Fruit fly (Drosophila melanogaster) whole organism, pupa: ENCODE measurements around the gene eya.

Experiments used
- CG10348 ChIP-seq: fragments of 200-800 bp; sonication (Bioruptor generic); IDR thresholded peaks from 2 replicates; pipeline ENCODE4 v1.3.6; 2022; ENCODE audit warnings: missing biosample characterization, missing genetic modification characterization
- CG12605 ChIP-seq: fragments of 200-800 bp; sonication (Bioruptor generic); IDR thresholded peaks from 2 replicates; pipeline ENCODE4 v1.3.6; 2022; ENCODE audit warnings: missing biosample characterization, missing genetic modification characterization
- CG13204 ChIP-seq: fragments of 200-800 bp; sonication (Bioruptor generic); optimal IDR thresholded peaks from 2 replicates; lab custom pipeline; 2018; ENCODE audit warnings: missing biosample characterization, mild to moderate bottlenecking, missing genetic modification characterization, moderate library complexity
- CG14655 ChIP-seq: fragments of 200-800 bp; sonication (Bioruptor generic); optimal IDR thresholded peaks from 3 replicates; lab custom pipeline; 2017; ENCODE audit warnings: mild to moderate bottlenecking, missing biosample characterization, missing genetic modification reagents, missing genetic modification characterization
- CG15710 ChIP-seq: fragments of 200-800 bp; sonication (Bioruptor generic); optimal IDR thresholded peaks from 2 replicates; lab custom pipeline; 2018; ENCODE audit warnings: missing biosample characterization, mild to moderate bottlenecking, missing genetic modification characterization, moderate library complexity
- CG17806 ChIP-seq: fragments of 200-800 bp; sonication (Bioruptor generic); optimal IDR thresholded peaks from 2 replicates; lab custom pipeline; 2018; ENCODE audit warnings: missing biosample characterization, mild to moderate bottlenecking, missing genetic modification characterization, moderate library complexity
- CG32121 ChIP-seq: fragments of 200-800 bp; sonication (Bioruptor generic); IDR thresholded peaks from 2 replicates; pipeline ENCODE4 v1.3.6; 2022; ENCODE audit warnings: missing biosample characterization, missing genetic modification characterization
- CG34367 ChIP-seq: fragments of 200-800 bp; sonication (Bioruptor generic); optimal IDR thresholded peaks from 2 replicates; lab custom pipeline; 2018; ENCODE audit warnings: missing biosample characterization, mild to moderate bottlenecking, missing genetic modification characterization
- CG4496 ChIP-seq: fragments of 200-800 bp; sonication (Bioruptor generic); IDR thresholded peaks from 3 replicates; pipeline ENCODE4 v1.3.6; 2022; ENCODE audit warnings: missing biosample characterization, missing genetic modification characterization
- CG8159 ChIP-seq: fragments of 200-800 bp; sonication (Bioruptor generic); optimal IDR thresholded peaks from 3 replicates; lab custom pipeline; 2018; ENCODE audit warnings: missing biosample characterization, mild to moderate bottlenecking, missing genetic modification characterization, moderate library complexity
- CG8301 ChIP-seq: fragments of 200-800 bp; sonication (Bioruptor generic); optimal IDR thresholded peaks from 2 replicates; lab custom pipeline; 2018; ENCODE audit warnings: missing biosample characterization, mild to moderate bottlenecking, missing genetic modification characterization
- CG9948 ChIP-seq: fragments of 200-800 bp; sonication (Bioruptor generic); optimal IDR thresholded peaks from 2 replicates; lab custom pipeline; 2018; ENCODE audit warnings: missing biosample characterization, mild to moderate bottlenecking, missing genetic modification characterization, moderate library complexity
- D1 ChIP-seq: fragments of 200-800 bp; sonication (Bioruptor generic); optimal IDR thresholded peaks from 2 replicates; lab custom pipeline; 2018; ENCODE audit warnings: missing biosample characterization, mild to moderate bottlenecking, missing genetic modification characterization, moderate library complexity
- EcR ChIP-seq: fragments of 200-800 bp; sonication (Bioruptor generic); optimal IDR thresholded peaks from 3 replicates; lab custom pipeline; 2019; ENCODE audit warnings: missing biosample characterization, missing genetic modification characterization, mild to moderate bottlenecking, moderate library complexity, missing genetic modification reagents
- Ets98B ChIP-seq: fragments of 200-800 bp; sonication (Bioruptor generic); IDR thresholded peaks from 2 replicates; pipeline ENCODE4 v1.3.6; 2022; ENCODE audit warnings: missing biosample characterization, missing genetic modification characterization
- Pif1A ChIP-seq: fragments of 200-800 bp; sonication (Bioruptor generic); optimal IDR thresholded peaks from 3 replicates; lab custom pipeline; 2016; ENCODE audit warnings: missing biosample characterization, missing genetic modification characterization
- Pif1B ChIP-seq: fragments of 200-800 bp; sonication (Bioruptor generic); optimal IDR thresholded peaks from 3 replicates; lab custom pipeline; 2016; ENCODE audit warnings: missing biosample characterization, missing genetic modification characterization
- Snoo ChIP-seq: fragments of 200-800 bp; sonication (Bioruptor generic); optimal IDR thresholded peaks from 3 replicates; lab custom pipeline; 2017; ENCODE audit warnings: missing biosample characterization, mild to moderate bottlenecking, missing genetic modification characterization, inconsistent platforms
- fd96Ca ChIP-seq: fragments of 200-800 bp; sonication (Bioruptor generic); IDR thresholded peaks from 3 replicates; pipeline ENCODE4 v1.3.6; 2022; ENCODE audit warnings: missing biosample characterization, missing genetic modification characterization
- gl ChIP-seq: fragments of 200-800 bp; sonication (Bioruptor generic); optimal IDR thresholded peaks from 2 replicates; lab custom pipeline; 2018; ENCODE audit warnings: missing biosample characterization, mild to moderate bottlenecking, missing genetic modification characterization
- rn ChIP-seq: fragments of 200-800 bp; sonication (Bioruptor generic); IDR thresholded peaks from 2 replicates; pipeline ENCODE4 v1.3.6; 2022; ENCODE audit warnings: missing biosample characterization, missing genetic modification characterization

The eya gene

dm6 chr2L:6536044-6536581 is 10.7 kb downstream of the eya start:
- TF ChIP-seq EcR: peak; percentile 3
- no peak for TF ChIP-seq CG14655 (GFP tag; lab: Kevin White, UChicago)

DNA sequence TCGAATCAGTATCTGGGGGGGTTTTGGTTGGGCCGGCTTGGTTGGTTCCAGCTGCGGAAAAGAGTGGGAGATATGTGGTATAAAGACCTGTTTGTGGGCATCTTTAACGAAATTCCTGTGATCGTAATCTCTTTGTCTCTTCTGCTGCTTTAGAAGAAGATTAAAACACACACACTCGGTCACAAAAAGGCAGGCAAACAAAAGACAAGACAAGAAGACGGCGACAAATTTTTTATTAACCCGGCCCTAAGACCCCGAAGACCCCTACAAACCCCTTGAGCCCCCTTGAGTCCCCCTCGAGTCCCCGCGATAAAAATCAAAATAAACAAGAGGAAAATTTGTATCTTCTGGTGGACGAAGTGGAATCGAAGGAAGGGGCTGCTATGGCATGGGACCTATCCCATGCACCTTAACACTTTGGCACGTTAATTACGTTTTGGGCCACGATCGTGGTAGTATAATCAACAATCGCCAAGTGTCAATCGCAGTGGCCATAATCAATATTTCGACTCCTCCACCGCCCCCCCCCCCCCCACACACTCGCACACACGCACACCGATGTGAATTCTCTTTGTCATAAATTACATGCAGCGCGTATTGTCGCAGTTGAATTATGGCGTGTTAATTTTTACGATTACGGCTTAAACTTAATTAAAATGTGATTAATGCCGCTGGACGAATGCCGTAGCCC is 12.5 kb downstream of the eya start:
- TF ChIP-seq CG4496 (GFP tag; lab: Robert Waterston, UW) (no peak), CG10348 (GFP tag; lab: Robert Waterston, UW) (no peak), CG12605 (no peak), fd96Ca (GFP tag; lab: Robert Waterston, UW) (no peak), CG8301 (tag; lab: Kevin White, UChicago) (no peak), Pif1A (GFP tag; lab: Kevin White, UChicago) (no peak), Pif1B (GFP tag; lab: Kevin White, UChicago) (no peak), CG8159 (tag; lab: Kevin White, UChicago) (no peak), D1 (no peak), Ets98B (GFP tag; lab: Robert Waterston, UW) (no peak), CG15710 (no peak), EcR (no peak), CG34367 (tag; lab: Kevin White, UChicago) (no peak), CG9948 (tag; lab: Kevin White, UChicago) (no peak), CG17806 (tag; lab: Kevin White, UChicago) (no peak), gl (tag; lab: Kevin White, UChicago) (no peak), CG13204 (GFP tag; lab: Kevin White, UChicago) (no peak), Snoo (no peak)

DNA sequence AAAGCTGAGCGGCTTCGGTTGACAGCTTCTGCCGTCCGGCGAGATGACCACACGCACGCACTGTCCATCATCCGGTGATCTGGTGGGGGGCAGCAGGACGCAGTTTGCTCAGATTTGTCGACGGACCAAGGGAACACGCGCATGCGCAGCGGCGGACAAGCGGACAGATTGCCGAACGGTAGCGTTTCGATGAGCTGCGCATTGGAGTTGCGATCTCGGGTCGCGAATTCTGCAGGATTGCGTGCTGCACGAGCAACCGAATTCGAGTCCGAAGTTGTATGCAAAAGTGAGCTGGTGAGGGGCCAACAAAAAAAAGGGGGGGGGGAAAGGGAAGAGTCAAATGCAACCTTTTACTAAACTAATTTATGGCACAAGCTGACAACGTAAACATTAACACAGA is 13.1 kb downstream of the eya start:
- no peak for TF ChIP-seq CG10348 (GFP tag; lab: Robert Waterston, UW)
- TF ChIP-seq CG13204 (GFP tag; lab: Kevin White, UChicago): peak; percentile 0

dm6 chr2L:6532977-6533376 is 13.8 kb downstream of the eya start:
- TF ChIP-seq Snoo (no peak), Pif1A (GFP tag; lab: Kevin White, UChicago) (no peak), CG9948 (tag; lab: Kevin White, UChicago) (no peak), CG13204 (GFP tag; lab: Kevin White, UChicago) (no peak), CG15710 (no peak), gl (tag; lab: Kevin White, UChicago) (no peak), D1 (no peak)
- TF ChIP-seq, all 21 proteins: peak for 0

DNA sequence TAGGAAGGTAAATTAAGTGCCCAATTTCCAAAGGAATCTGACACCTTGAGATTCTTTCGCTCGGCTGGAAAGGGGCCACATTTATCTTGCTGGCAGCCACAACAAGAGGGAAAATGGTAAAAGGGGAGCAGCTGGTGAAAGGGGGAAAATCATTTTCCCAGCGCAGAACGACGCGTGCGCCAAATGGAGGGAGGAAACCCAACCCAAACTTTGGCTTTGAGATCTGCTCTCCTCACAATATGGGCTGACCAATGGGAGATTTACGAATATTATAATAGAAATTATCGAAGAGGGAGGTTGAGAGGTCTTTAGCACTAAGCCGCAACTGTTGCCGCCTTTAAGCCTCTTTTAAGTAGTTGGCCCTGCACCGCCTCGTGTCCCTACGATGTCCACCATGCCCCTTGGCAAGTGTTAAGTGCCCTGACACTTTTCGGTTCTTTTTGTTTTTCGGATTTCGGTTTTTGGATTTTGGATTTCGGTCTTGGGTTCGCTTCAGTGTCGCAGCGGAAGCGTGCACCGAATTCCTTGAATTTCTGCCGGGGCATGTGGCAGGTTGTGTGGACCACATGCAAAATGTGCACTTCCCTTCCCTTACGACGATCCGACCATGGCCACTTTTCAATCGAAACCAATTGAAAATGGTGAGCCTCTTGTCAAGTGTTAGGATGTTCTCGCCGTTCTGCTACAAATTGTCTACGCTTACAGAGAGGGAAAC is 14.6 kb downstream of the eya start:
- TF ChIP-seq rn (GFP tag; lab: Robert Waterston, UW) (no peak), CG12605 (no peak), CG8301 (tag; lab: Kevin White, UChicago) (no peak), CG9948 (tag; lab: Kevin White, UChicago) (no peak), Pif1A (GFP tag; lab: Kevin White, UChicago) (no peak), CG10348 (GFP tag; lab: Robert Waterston, UW) (no peak), CG32121 (no peak)

dm6 chr2L:6530952-6531512 is 15.7 kb downstream of the eya start:
- no peak for TF ChIP-seq D1
- no peak for TF ChIP-seq CG15710
- no peak for TF ChIP-seq CG17806 (tag; lab: Kevin White, UChicago)
- no peak for TF ChIP-seq CG4496 (GFP tag; lab: Robert Waterston, UW)
- TF ChIP-seq rn (GFP tag; lab: Robert Waterston, UW): no peak
- no peak for TF ChIP-seq Pif1B (GFP tag; lab: Kevin White, UChicago)
- no peak for TF ChIP-seq CG32121
- no peak for TF ChIP-seq Ets98B (GFP tag; lab: Robert Waterston, UW)
- TF ChIP-seq CG14655 (GFP tag; lab: Kevin White, UChicago): no peak
- no peak for TF ChIP-seq gl (tag; lab: Kevin White, UChicago)
- TF ChIP-seq Snoo: no peak
- no peak for TF ChIP-seq fd96Ca (GFP tag; lab: Robert Waterston, UW)
- no peak for TF ChIP-seq Pif1A (GFP tag; lab: Kevin White, UChicago)
- TF ChIP-seq CG8301 (tag; lab: Kevin White, UChicago): no peak
- TF ChIP-seq CG8159 (tag; lab: Kevin White, UChicago): no peak
- TF ChIP-seq CG12605: no peak
- no peak for TF ChIP-seq CG9948 (tag; lab: Kevin White, UChicago)
- TF ChIP-seq CG13204 (GFP tag; lab: Kevin White, UChicago): no peak
